Fruit fly (Drosophila melanogaster) whole organism, wandering third instar larva: ENCODE results near the gene CG7126.

Source experiments
- CG32264 ChIP-seq: fragments of 200-800 bp; sonication (Bioruptor generic); optimal IDR thresholded peaks from 2 replicates; lab custom pipeline; 2016; ENCODE audit warnings: missing biosample characterization, missing genetic modification characterization
- CG9705 ChIP-seq: fragments of 200-800 bp; sonication (Bioruptor generic); optimal IDR thresholded peaks from 2 replicates; lab custom pipeline; 2018; ENCODE audit warnings: missing biosample characterization, mild to moderate bottlenecking, missing genetic modification characterization
- CrebA ChIP-seq: fragments of 200-800 bp; sonication (Bioruptor generic); optimal IDR thresholded peaks from 2 replicates; lab custom pipeline; 2016; ENCODE audit warnings: missing biosample characterization, mild to moderate bottlenecking, missing genetic modification characterization, borderline replicate concordance
- Dfd ChIP-seq: fragments of >200 bp; optimal IDR thresholded peaks from 2 replicates; lab custom pipeline; 2017; ENCODE audit warnings: missing biosample characterization, missing genetic modification characterization
- Dif ChIP-seq: fragments of 200-275, 200-300 bp; sonication (Bioruptor generic); optimal IDR thresholded peaks from 2 replicates; lab custom pipeline; 2018; ENCODE audit warnings: missing biosample characterization, missing genetic modification characterization; ENCODE audit not compliant: partially characterized antibody
- HLH106 ChIP-seq: fragments of 200-800 bp; optimal IDR thresholded peaks from 3 replicates; lab custom pipeline; 2019; ENCODE audit warnings: missing biosample characterization, mild to moderate bottlenecking, missing genetic modification characterization, moderate library complexity
- Hnf4 ChIP-seq: fragments of 200-800 bp; sonication (Bioruptor generic); optimal IDR thresholded peaks from 2 replicates; lab custom pipeline; 2016; ENCODE audit warnings: missing biosample characterization, mild to moderate bottlenecking, missing genetic modification characterization
- Hr78 ChIP-seq: fragments of >200 bp; optimal IDR thresholded peaks from 2 replicates; lab custom pipeline; 2017; ENCODE audit warnings: missing biosample characterization, missing genetic modification characterization
- Hr83 ChIP-seq: fragments of 200-300 bp; sonication (Bioruptor generic); optimal IDR thresholded peaks from 2 replicates; lab custom pipeline; 2016; ENCODE audit warnings: missing biosample characterization, mild to moderate bottlenecking, missing genetic modification characterization, moderate library complexity; ENCODE audit not compliant: poor library complexity, severe bottlenecking
- Jra ChIP-seq: sonication (Bioruptor generic); optimal IDR thresholded peaks from 2 replicates; lab custom pipeline; 2016; ENCODE audit warnings: missing biosample characterization, missing genetic modification characterization
- Myc ChIP-seq: fragments of >200 bp; optimal IDR thresholded peaks from 2 replicates; lab custom pipeline; 2017
- N ChIP-seq: fragments of >200 bp; optimal IDR thresholded peaks from 2 replicates; lab custom pipeline; 2018; ENCODE audit warnings: missing biosample characterization, missing external identifiers, missing genetic modification characterization
- OdsH ChIP-seq: fragments of 200-800 bp; sonication (Bioruptor generic); optimal IDR thresholded peaks from 2 replicates; lab custom pipeline; 2016; ENCODE audit warnings: missing biosample characterization, mild to moderate bottlenecking, missing genetic modification characterization
- Rel ChIP-seq, 2 experiments: fragments of 200-800 bp; sonication (Bioruptor generic) in 1 of 2; optimal IDR thresholded peaks; 2 replicates in 1 of 2; 3 replicates in 1 of 2; lab custom pipeline; 2016 to 2019; ENCODE audit warnings: mild to moderate bottlenecking in 2 of 2, missing biosample characterization in 2 of 2, missing genetic modification characterization in 2 of 2, moderate library complexity in 1 of 2
- Sp1 ChIP-seq: fragments of 200-800 bp; sonication (Bioruptor generic); optimal IDR thresholded peaks from 3 replicates; lab custom pipeline; 2019; ENCODE audit warnings: missing biosample characterization, mild to moderate bottlenecking, missing genetic modification characterization, moderate library complexity
- Vsx2 ChIP-seq: fragments of 200-300, 225-300 bp; sonication (Bioruptor generic); optimal IDR thresholded peaks from 2 replicates; lab custom pipeline; 2018; ENCODE audit warnings: missing biosample characterization, missing genetic modification characterization; ENCODE audit not compliant: partially characterized antibody
- br ChIP-seq: fragments of 200-800 bp; sonication (Bioruptor generic); optimal IDR thresholded peaks from 2 replicates; lab custom pipeline; 2016; ENCODE audit warnings: missing biosample characterization, missing genetic modification characterization
- brk ChIP-seq: fragments of 200-800 bp; sonication (Bioruptor generic); optimal IDR thresholded peaks from 2 replicates; lab custom pipeline; 2016; ENCODE audit warnings: missing biosample characterization, mild to moderate bottlenecking, missing genetic modification characterization
- dl ChIP-seq, 2 experiments: fragments of 175-275, 200-275 bp in 1 of 2; fragments of 200-275 bp in 1 of 2; sonication (Bioruptor generic); optimal IDR thresholded peaks; lab custom pipeline; 2018; ENCODE audit warnings: mild to moderate bottlenecking in 2 of 2, missing biosample characterization in 2 of 2, missing genetic modification characterization in 2 of 2, moderate library complexity in 2 of 2; ENCODE audit not compliant: partially characterized antibody in 2 of 2, insufficient read depth in 1 of 2
- dmrt93B ChIP-seq: fragments of 200-800 bp; sonication (Bioruptor generic); optimal IDR thresholded peaks from 2 replicates; lab custom pipeline; 2018; ENCODE audit warnings: missing biosample characterization, mild to moderate bottlenecking, missing genetic modification characterization
- dsf ChIP-seq: sonication (Bioruptor generic); optimal IDR thresholded peaks from 2 replicates; lab custom pipeline; 2016; ENCODE audit warnings: missing biosample characterization, missing genetic modification characterization, borderline replicate concordance
- ey ChIP-seq: fragments of 200-800 bp; sonication (Bioruptor generic); optimal IDR thresholded peaks from 2 replicates; lab custom pipeline; 2016; ENCODE audit warnings: missing biosample characterization, missing genetic modification characterization
- foxo ChIP-seq, 2 experiments: fragments of 200-800 bp; sonication (Bioruptor generic); optimal IDR thresholded peaks; 2 replicates in 1 of 2; 3 replicates in 1 of 2; lab custom pipeline; 2016 to 2017; ENCODE audit warnings: missing biosample characterization in 2 of 2, missing genetic modification characterization in 2 of 2
- fru ChIP-seq: fragments of 200-800 bp; sonication (Bioruptor generic); optimal IDR thresholded peaks from 3 replicates; lab custom pipeline; 2016; ENCODE audit warnings: missing biosample characterization, mild to moderate bottlenecking, missing genetic modification characterization
- h ChIP-seq: fragments of 200-800 bp; sonication (Bioruptor generic); optimal IDR thresholded peaks from 3 replicates; lab custom pipeline; 2016; ENCODE audit warnings: missing biosample characterization, mild to moderate bottlenecking, missing genetic modification characterization
- pan ChIP-seq: fragments of >200 bp; optimal IDR thresholded peaks from 2 replicates; lab custom pipeline; 2017
- psq ChIP-seq: fragments of 200-800 bp; sonication (Bioruptor generic); optimal IDR thresholded peaks from 3 replicates; lab custom pipeline; 2017; ENCODE audit warnings: missing biosample characterization, mild to moderate bottlenecking, missing genetic modification characterization, moderate library complexity
- rgr ChIP-seq: fragments of 200-800 bp; sonication (Bioruptor generic); optimal IDR thresholded peaks from 3 replicates; lab custom pipeline; 2016; ENCODE audit warnings: missing biosample characterization, mild to moderate bottlenecking, missing genetic modification characterization
- sage ChIP-seq: fragments of 200-800 bp; sonication (Bioruptor generic); optimal IDR thresholded peaks from 2 replicates; lab custom pipeline; 2016; ENCODE audit warnings: missing biosample characterization, mild to moderate bottlenecking, missing genetic modification characterization
- sv ChIP-seq: fragments of 200-800 bp; sonication (Bioruptor generic); optimal IDR thresholded peaks from 3 replicates; lab custom pipeline; 2016; ENCODE audit warnings: missing biosample characterization, missing genetic modification characterization
- tai ChIP-seq: sonication (Bioruptor generic); optimal IDR thresholded peaks from 2 replicates; lab custom pipeline; 2016; ENCODE audit warnings: missing biosample characterization, missing genetic modification characterization

The CG7126 gene

dm6 chr3R:18261602-18262001, 41.0 kb downstream of the CG7126 start:
- TF ChIP-seq tai (no peak), Rel (GFP tag; optimal IDR thresholded peaks at IDR 0.05; lab: Kevin White, UChicago) (no peak), Rel (tag; optimal IDR thresholded peaks at IDR 0.05; lab: Kevin White, UChicago) (no peak), OdsH (GFP tag; lab: Kevin White, UChicago) (no peak), Hr78 (GFP tag; lab: Kevin White, UChicago) (no peak), Hr83 (GFP tag; lab: Kevin White, UChicago) (no peak), CG9705 (no peak), h (GFP tag; lab: Kevin White, UChicago) (no peak)

- TF ChIP-seq CG9705 = no peak
- TF ChIP-seq OdsH (GFP tag; lab: Kevin White, UChicago) = no peak
- no peak for TF ChIP-seq Vsx2 (GFP tag; lab: Kevin White, UChicago)
- TF ChIP-seq N = no peak
- TF ChIP-seq foxo (GFP tag; optimal IDR thresholded peaks at IDR 0.05; lab: Kevin White, UChicago) = no peak
- no peak for TF ChIP-seq Hnf4 (GFP tag; lab: Kevin White, UChicago)
- no peak for TF ChIP-seq br
- no peak for TF ChIP-seq dsf (GFP tag; lab: Kevin White, UChicago)
- TF ChIP-seq fru (GFP tag; lab: Kevin White, UChicago) = no peak
- TF ChIP-seq Jra (GFP tag; lab: Kevin White, UChicago) = no peak
- TF ChIP-seq Sp1 = no peak
- TF ChIP-seq brk (GFP tag; lab: Kevin White, UChicago) = no peak
- TF ChIP-seq pan (lab: Kevin White, UChicago) = no peak
- TF ChIP-seq Myc (lab: Kevin White, UChicago) = no peak
- TF ChIP-seq CrebA (GFP tag; lab: Kevin White, UChicago) = no peak
- TF ChIP-seq Hr83 (GFP tag; lab: Kevin White, UChicago) = no peak
- TF ChIP-seq h (GFP tag; lab: Kevin White, UChicago) = no peak
These were observed 42.6 kb downstream of the CG7126 start for dm6 chr3R:18260016-18260415.

dm6 chr3R:18255281-18255680, 47.4 kb downstream of the CG7126 start, which contains the start of the genes Ada2a, Polr2D, Tgs1 and moi:
Ada2a (minus strand) TSS chr3R:18255487.
Polr2D (minus strand) TSS chr3R:18255487.
Tgs1 (plus strand) TSS chr3R:18255530.
moi (plus strand) TSS chr3R:18255530.
- TF ChIP-seq Myc (lab: Kevin White, UChicago) (peak; percentile 9), tai (no peak), Sp1 (no peak), dl (GFP tag; optimal IDR thresholded peaks at IDR 0.05; lab: Kevin White, UChicago; ENCODE audit: insufficient read depth in 1 of 2, partially characterized antibody in 2 of 2) (no peak), rgr (no peak), fru (GFP tag; lab: Kevin White, UChicago) (no peak), Rel (GFP tag; optimal IDR thresholded peaks at IDR 0.05; lab: Kevin White, UChicago) (no peak), Rel (tag; optimal IDR thresholded peaks at IDR 0.05; lab: Kevin White, UChicago) (no peak), Hr83 (GFP tag; lab: Kevin White, UChicago) (peak; percentile 38), sv (GFP tag; lab: Kevin White, UChicago) (no peak)

- no peak for TF ChIP-seq dmrt93B (GFP tag; lab: Kevin White, UChicago)
- no peak for TF ChIP-seq sage (GFP tag; lab: Kevin White, UChicago)
- TF ChIP-seq br = no peak
- TF ChIP-seq Dfd (GFP tag; lab: Kevin White, UChicago) = no peak
- no peak for TF ChIP-seq psq
- no peak for TF ChIP-seq Dif (GFP tag; lab: Kevin White, UChicago)
- TF ChIP-seq dsf (GFP tag; lab: Kevin White, UChicago) = no peak
- TF ChIP-seq Hr83 (GFP tag; lab: Kevin White, UChicago) = no peak
- TF ChIP-seq HLH106 (tag; lab: Kevin White, UChicago) = no peak
- no peak for TF ChIP-seq ey (GFP tag; lab: Kevin White, UChicago)
- no peak for TF ChIP-seq foxo (GFP tag; optimal IDR thresholded peaks at IDR 0.05; lab: Kevin White, UChicago)
- TF ChIP-seq Jra (GFP tag; lab: Kevin White, UChicago) = no peak
- TF ChIP-seq CG32264 (GFP tag; lab: Kevin White, UChicago) = no peak
These were observed 50.1 kb downstream of the CG7126 start, which contains the start of gene CG12320 for dm6 chr3R:18252578-18252977. CG12320 (minus strand) TSS chr3R:18252734.
